Fruit fly (Drosophila melanogaster) whole organism, pupa: ENCODE results near the gene CG17118.
A peak's percentile ranks its signal among the peaks of the same experiment; 100 is the strongest.

Source experiments
- CG10348 ChIP-seq: fragments of 200-800 bp; sonication (Bioruptor generic); IDR thresholded peaks from 2 replicates; pipeline ENCODE4 v1.3.6; 2022; ENCODE audit warnings: missing biosample characterization, missing genetic modification characterization
- CG12605 ChIP-seq: fragments of 200-800 bp; sonication (Bioruptor generic); IDR thresholded peaks from 2 replicates; pipeline ENCODE4 v1.3.6; 2022; ENCODE audit warnings: missing biosample characterization, missing genetic modification characterization
- CG13204 ChIP-seq: fragments of 200-800 bp; sonication (Bioruptor generic); optimal IDR thresholded peaks from 2 replicates; lab custom pipeline; 2018; ENCODE audit warnings: missing biosample characterization, mild to moderate bottlenecking, missing genetic modification characterization, moderate library complexity
- CG14655 ChIP-seq: fragments of 200-800 bp; sonication (Bioruptor generic); optimal IDR thresholded peaks from 3 replicates; lab custom pipeline; 2017; ENCODE audit warnings: mild to moderate bottlenecking, missing biosample characterization, missing genetic modification reagents, missing genetic modification characterization
- CG15710 ChIP-seq: fragments of 200-800 bp; sonication (Bioruptor generic); optimal IDR thresholded peaks from 2 replicates; lab custom pipeline; 2018; ENCODE audit warnings: missing biosample characterization, mild to moderate bottlenecking, missing genetic modification characterization, moderate library complexity
- CG17806 ChIP-seq: fragments of 200-800 bp; sonication (Bioruptor generic); optimal IDR thresholded peaks from 2 replicates; lab custom pipeline; 2018; ENCODE audit warnings: missing biosample characterization, mild to moderate bottlenecking, missing genetic modification characterization, moderate library complexity
- CG32121 ChIP-seq: fragments of 200-800 bp; sonication (Bioruptor generic); IDR thresholded peaks from 2 replicates; pipeline ENCODE4 v1.3.6; 2022; ENCODE audit warnings: missing biosample characterization, missing genetic modification characterization
- CG34367 ChIP-seq: fragments of 200-800 bp; sonication (Bioruptor generic); optimal IDR thresholded peaks from 2 replicates; lab custom pipeline; 2018; ENCODE audit warnings: missing biosample characterization, mild to moderate bottlenecking, missing genetic modification characterization
- CG4496 ChIP-seq: fragments of 200-800 bp; sonication (Bioruptor generic); IDR thresholded peaks from 3 replicates; pipeline ENCODE4 v1.3.6; 2022; ENCODE audit warnings: missing biosample characterization, missing genetic modification characterization
- CG8159 ChIP-seq: fragments of 200-800 bp; sonication (Bioruptor generic); optimal IDR thresholded peaks from 3 replicates; lab custom pipeline; 2018; ENCODE audit warnings: missing biosample characterization, mild to moderate bottlenecking, missing genetic modification characterization, moderate library complexity
- CG8301 ChIP-seq: fragments of 200-800 bp; sonication (Bioruptor generic); optimal IDR thresholded peaks from 2 replicates; lab custom pipeline; 2018; ENCODE audit warnings: missing biosample characterization, mild to moderate bottlenecking, missing genetic modification characterization
- CG9948 ChIP-seq: fragments of 200-800 bp; sonication (Bioruptor generic); optimal IDR thresholded peaks from 2 replicates; lab custom pipeline; 2018; ENCODE audit warnings: missing biosample characterization, mild to moderate bottlenecking, missing genetic modification characterization, moderate library complexity
- D1 ChIP-seq: fragments of 200-800 bp; sonication (Bioruptor generic); optimal IDR thresholded peaks from 2 replicates; lab custom pipeline; 2018; ENCODE audit warnings: missing biosample characterization, mild to moderate bottlenecking, missing genetic modification characterization, moderate library complexity
- EcR ChIP-seq: fragments of 200-800 bp; sonication (Bioruptor generic); optimal IDR thresholded peaks from 3 replicates; lab custom pipeline; 2019; ENCODE audit warnings: missing biosample characterization, missing genetic modification characterization, mild to moderate bottlenecking, moderate library complexity, missing genetic modification reagents
- Ets98B ChIP-seq: fragments of 200-800 bp; sonication (Bioruptor generic); IDR thresholded peaks from 2 replicates; pipeline ENCODE4 v1.3.6; 2022; ENCODE audit warnings: missing biosample characterization, missing genetic modification characterization
- Pif1A ChIP-seq: fragments of 200-800 bp; sonication (Bioruptor generic); optimal IDR thresholded peaks from 3 replicates; lab custom pipeline; 2016; ENCODE audit warnings: missing biosample characterization, missing genetic modification characterization
- Pif1B ChIP-seq: fragments of 200-800 bp; sonication (Bioruptor generic); optimal IDR thresholded peaks from 3 replicates; lab custom pipeline; 2016; ENCODE audit warnings: missing biosample characterization, missing genetic modification characterization
- Snoo ChIP-seq: fragments of 200-800 bp; sonication (Bioruptor generic); optimal IDR thresholded peaks from 3 replicates; lab custom pipeline; 2017; ENCODE audit warnings: missing biosample characterization, mild to moderate bottlenecking, missing genetic modification characterization, inconsistent platforms
- fd96Ca ChIP-seq: fragments of 200-800 bp; sonication (Bioruptor generic); IDR thresholded peaks from 3 replicates; pipeline ENCODE4 v1.3.6; 2022; ENCODE audit warnings: missing biosample characterization, missing genetic modification characterization
- gl ChIP-seq: fragments of 200-800 bp; sonication (Bioruptor generic); optimal IDR thresholded peaks from 2 replicates; lab custom pipeline; 2018; ENCODE audit warnings: missing biosample characterization, mild to moderate bottlenecking, missing genetic modification characterization
- rn ChIP-seq: fragments of 200-800 bp; sonication (Bioruptor generic); IDR thresholded peaks from 2 replicates; pipeline ENCODE4 v1.3.6; 2022; ENCODE audit warnings: missing biosample characterization, missing genetic modification characterization

The CG17118 gene

dm6 chr2L:10706267-10706666 lies 23.8 kb upstream of the CG17118 start:
- no peak for TF ChIP-seq CG34367 (tag; lab: Kevin White, UChicago)
- TF ChIP-seq gl = no peak
- no peak for TF ChIP-seq Snoo (tag; lab: Kevin White, UChicago)
- TF ChIP-seq CG32121 (GFP tag; lab: Robert Waterston, UW) = no peak
- no peak for TF ChIP-seq CG8159 (tag; lab: Kevin White, UChicago)
- TF ChIP-seq CG12605 (GFP tag; lab: Robert Waterston, UW) = no peak
- TF ChIP-seq D1 (tag; lab: Kevin White, UChicago) = no peak
- TF ChIP-seq, all 21 proteins: peak for 0

DNA sequence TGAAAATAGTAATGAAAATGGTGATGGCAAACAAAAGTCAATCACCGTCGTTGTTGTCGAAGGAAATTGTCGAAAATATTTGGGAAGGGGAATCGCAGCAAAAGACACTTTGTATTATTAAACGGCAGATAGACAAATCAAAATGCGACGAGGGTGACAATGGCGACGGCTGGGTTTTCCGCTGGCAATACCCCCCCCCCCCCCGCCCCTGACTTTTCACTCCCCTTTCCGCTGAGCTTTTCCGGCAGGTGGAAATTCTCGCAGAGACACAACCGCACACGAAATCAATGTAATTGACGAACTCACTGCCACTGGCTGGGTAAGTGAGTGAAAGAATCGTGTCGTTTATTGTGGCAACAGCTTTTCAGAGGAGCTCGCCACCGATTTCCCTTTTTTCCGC lies 22.0 kb upstream of the CG17118 start:
- TF ChIP-seq rn (GFP tag; lab: Robert Waterston, UW) (no peak), Pif1A (GFP tag; lab: Kevin White, UChicago) (no peak), EcR (no peak), fd96Ca (no peak), CG12605 (GFP tag; lab: Robert Waterston, UW) (no peak), CG10348 (GFP tag; lab: Robert Waterston, UW) (no peak), CG9948 (tag; lab: Kevin White, UChicago) (no peak), Snoo (tag; lab: Kevin White, UChicago) (no peak), CG14655 (GFP tag; lab: Kevin White, UChicago) (no peak), CG8301 (no peak), CG4496 (no peak), CG8159 (tag; lab: Kevin White, UChicago) (no peak), CG17806 (tag; lab: Kevin White, UChicago) (no peak), gl (no peak), CG13204 (GFP tag; lab: Kevin White, UChicago) (no peak), CG34367 (tag; lab: Kevin White, UChicago) (no peak)
- TF ChIP-seq, all 21 proteins: peak for 0

dm6 chr2L:10709353-10709752 lies 20.7 kb upstream of the CG17118 start, which contains the start of gene Lip2:
Gene Lip2, minus strand, starts transcription at chr2L:10709453.
- TF ChIP-seq gl = no peak
- no peak for TF ChIP-seq CG9948 (tag; lab: Kevin White, UChicago)
- no peak for TF ChIP-seq CG32121 (GFP tag; lab: Robert Waterston, UW)
- TF ChIP-seq Pif1B = no peak
- TF ChIP-seq rn (GFP tag; lab: Robert Waterston, UW) = no peak
- TF ChIP-seq Ets98B (GFP tag; lab: Robert Waterston, UW) = no peak
- TF ChIP-seq Snoo (tag; lab: Kevin White, UChicago) = no peak
- TF ChIP-seq CG10348 (GFP tag; lab: Robert Waterston, UW) = no peak
- no peak for TF ChIP-seq CG8301
- TF ChIP-seq CG14655 (GFP tag; lab: Kevin White, UChicago) = no peak
- TF ChIP-seq CG15710 (tag; lab: Kevin White, UChicago) = no peak
- TF ChIP-seq Pif1A (GFP tag; lab: Kevin White, UChicago) = no peak
- TF ChIP-seq CG8159 (tag; lab: Kevin White, UChicago) = no peak
- TF ChIP-seq fd96Ca = no peak
- no peak for TF ChIP-seq CG4496
- TF ChIP-seq CG17806 (tag; lab: Kevin White, UChicago) = no peak
- no peak for TF ChIP-seq CG34367 (tag; lab: Kevin White, UChicago)
- no peak for TF ChIP-seq CG13204 (GFP tag; lab: Kevin White, UChicago)
- TF ChIP-seq EcR = no peak
- TF ChIP-seq CG12605 (GFP tag; lab: Robert Waterston, UW) = no peak

dm6 chr2L:10711221-10711620 lies 18.8 kb upstream of the CG17118 start:
- TF ChIP-seq CG17806 (tag; lab: Kevin White, UChicago) (no peak), rn (GFP tag; lab: Robert Waterston, UW) (no peak), fd96Ca (no peak), CG34367 (tag; lab: Kevin White, UChicago) (no peak)

dm6 chr2L:10721535-10721934 lies 8.5 kb upstream of the CG17118 start:
- TF ChIP-seq Pif1A (GFP tag; lab: Kevin White, UChicago) = no peak
- TF ChIP-seq D1 (tag; lab: Kevin White, UChicago) = peak; percentile 56
- TF ChIP-seq CG15710 (tag; lab: Kevin White, UChicago) = no peak

DNA sequence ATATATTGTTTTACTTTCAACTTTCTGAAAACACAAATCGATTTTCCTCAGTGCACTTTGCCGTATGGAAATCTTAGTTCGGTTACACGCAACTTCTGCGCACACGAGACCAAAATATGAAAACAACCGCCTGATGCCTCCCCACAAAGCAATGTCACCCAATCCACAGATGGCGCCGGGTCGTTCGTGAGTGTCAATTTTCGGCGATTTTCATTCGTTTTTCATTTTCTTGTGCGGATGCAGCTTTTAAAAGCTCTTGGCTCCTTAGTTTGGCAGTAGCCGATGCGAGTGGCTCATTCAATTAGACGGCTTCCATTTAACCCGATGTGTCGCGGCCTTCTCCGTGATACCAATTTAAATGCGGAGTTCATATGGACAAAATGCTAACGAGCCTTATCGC lies 6.2 kb upstream of the CG17118 start, which contains the start of gene CG6431:
TSS of gene CG6431 (plus strand) at position 301 of the 400 bp plus-strand sequence.
- TF ChIP-seq CG4496 (no peak), CG9948 (tag; lab: Kevin White, UChicago) (no peak), CG32121 (GFP tag; lab: Robert Waterston, UW) (no peak), D1 (tag; lab: Kevin White, UChicago) (no peak), gl (no peak)
- TF ChIP-seq, all 21 proteins: peak for 0

dm6 chr2L:10728751-10729150 lies 1.3 kb upstream of the CG17118 start, which contains the start of gene CG6443:
Gene CG6443, plus strand, starts transcription at chr2L:10728978.
- TF ChIP-seq CG10348 (GFP tag; lab: Robert Waterston, UW) (no peak), Snoo (tag; lab: Kevin White, UChicago) (no peak), CG17806 (tag; lab: Kevin White, UChicago) (no peak), CG4496 (no peak), CG15710 (tag; lab: Kevin White, UChicago) (no peak), Pif1A (GFP tag; lab: Kevin White, UChicago) (no peak), Pif1B (no peak), CG9948 (tag; lab: Kevin White, UChicago) (no peak), Ets98B (GFP tag; lab: Robert Waterston, UW) (no peak), EcR (no peak), fd96Ca (no peak)
